Worm (Caenorhabditis elegans): ENCODE measurements around the gene tsp-11.

The tsp-11 gene

DNA sequence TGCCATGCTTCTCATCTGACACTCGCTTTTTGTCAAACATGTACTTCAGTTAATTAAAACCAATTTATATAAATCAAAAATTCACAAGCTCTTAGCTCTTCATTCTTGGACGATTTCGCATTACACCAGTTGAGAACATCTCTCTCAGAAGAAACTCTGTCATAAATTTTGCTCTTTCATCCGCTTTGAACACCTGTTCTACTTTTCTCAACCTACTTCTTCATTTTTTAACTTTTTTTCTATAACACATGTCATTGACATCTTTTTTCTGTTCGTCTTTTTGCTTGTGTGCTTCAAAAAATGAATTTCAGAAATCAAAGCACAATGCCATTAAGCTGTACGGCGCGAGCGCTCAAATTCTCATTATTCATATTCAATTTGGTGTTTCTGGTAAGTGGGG is at the start of gene tsp-11:
tsp-11 (plus strand) TSS at position 301 of the 400 bp plus-strand sequence.
- no peak for TF ChIP-seq med-1 (GFP tag; optimal IDR thresholded peaks at IDR 0.05; ENCODE audit: insufficient read depth)
- no peak for TF ChIP-seq ztf-23 (GFP tag; IDR thresholded peaks at IDR 0.05)
- TF ChIP-seq ref-1 (GFP tag; conservative IDR thresholded peaks at IDR 0.05), result no peak
- no peak for TF ChIP-seq flt-1 (GFP tag; IDR thresholded peaks at IDR 0.05)
- no peak for TF ChIP-seq ztf-29 (GFP tag; IDR thresholded peaks at IDR 0.05)

DNA sequence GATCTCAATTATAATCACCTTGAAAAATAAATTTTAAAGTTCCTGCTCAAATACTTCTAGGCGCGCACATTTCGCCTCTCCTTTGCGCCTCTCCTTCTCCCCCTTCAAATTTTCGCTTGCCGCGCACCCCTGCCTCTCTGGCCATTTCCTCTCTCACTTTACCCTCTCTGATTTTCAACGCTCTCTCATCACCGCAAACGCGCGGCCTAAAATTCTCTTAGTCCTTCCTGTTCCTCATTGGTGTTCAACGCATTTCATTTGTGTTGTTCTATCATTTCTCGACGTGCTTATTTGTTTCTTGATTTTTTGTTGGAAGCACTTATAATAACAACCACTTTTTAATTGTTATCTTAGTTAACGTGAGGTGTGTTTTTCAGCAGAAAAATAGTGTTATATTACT is 49.1 kb upstream of the tsp-11 start, which contains the start of gene C25A11.2:
C25A11.2 (plus strand) TSS at position 238 of the 400 bp plus-strand sequence.
- TF ChIP-seq tab-1 (GFP tag; IDR thresholded peaks at IDR 0.05) (no peak; the same call in 1 of the 2 replicates), ztf-23 (GFP tag; IDR thresholded peaks at IDR 0.05) (0 out of 2 replicates have a peak, but pooled peaks have one; percentile 41), ztf-29 (GFP tag; IDR thresholded peaks at IDR 0.05) (no peak), flt-1 (GFP tag; IDR thresholded peaks at IDR 0.05) (peak; percentile 46; the same call in 1 of the 2 replicates), klf-2 (GFP tag; conservative IDR thresholded peaks at IDR 0.05) (no peak), cog-1 (tag; optimal IDR thresholded peaks at IDR 0.05) (no peak), T22C8.4 (GFP tag; IDR thresholded peaks at IDR 0.05) (no peak), med-1 (GFP tag; optimal IDR thresholded peaks at IDR 0.05; ENCODE audit: insufficient read depth) (no peak)

DNA sequence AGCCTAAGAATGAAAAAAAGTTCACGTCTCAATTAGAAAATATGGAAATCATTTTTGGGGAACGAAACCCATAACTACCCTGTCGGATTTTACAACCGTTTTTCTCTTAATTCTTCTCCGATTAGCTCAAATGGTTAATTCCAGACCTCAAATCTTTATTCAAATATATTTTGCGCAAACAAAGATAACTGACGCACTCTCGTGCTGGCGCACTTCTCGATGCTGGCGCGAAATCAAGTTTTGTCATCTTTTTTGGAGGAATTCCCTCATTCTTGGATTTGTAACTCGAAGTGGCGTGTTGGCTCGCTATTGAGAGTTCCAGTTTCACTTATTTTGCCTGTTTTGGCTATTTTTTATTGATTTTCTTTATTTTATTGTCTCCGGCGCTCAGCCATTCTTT is 45.4 kb upstream of the tsp-11 start:
- no peak for TF ChIP-seq flt-1 (GFP tag; IDR thresholded peaks at IDR 0.05)
- TF ChIP-seq cog-1 (tag; optimal IDR thresholded peaks at IDR 0.05), result no peak
- TF ChIP-seq T22C8.4 (GFP tag; IDR thresholded peaks at IDR 0.05), result no peak
- TF ChIP-seq ztf-23 (GFP tag; IDR thresholded peaks at IDR 0.05), result no peak
- no peak for TF ChIP-seq ref-1 (GFP tag; conservative IDR thresholded peaks at IDR 0.05)
- TF ChIP-seq klf-2 (GFP tag; conservative IDR thresholded peaks at IDR 0.05), result no peak
- TF ChIP-seq tab-1 (GFP tag; IDR thresholded peaks at IDR 0.05), result no peak
- TF ChIP-seq med-1 (GFP tag; optimal IDR thresholded peaks at IDR 0.05; ENCODE audit: insufficient read depth), result no peak
- TF ChIP-seq ztf-29 (GFP tag; IDR thresholded peaks at IDR 0.05), result no peak

DNA sequence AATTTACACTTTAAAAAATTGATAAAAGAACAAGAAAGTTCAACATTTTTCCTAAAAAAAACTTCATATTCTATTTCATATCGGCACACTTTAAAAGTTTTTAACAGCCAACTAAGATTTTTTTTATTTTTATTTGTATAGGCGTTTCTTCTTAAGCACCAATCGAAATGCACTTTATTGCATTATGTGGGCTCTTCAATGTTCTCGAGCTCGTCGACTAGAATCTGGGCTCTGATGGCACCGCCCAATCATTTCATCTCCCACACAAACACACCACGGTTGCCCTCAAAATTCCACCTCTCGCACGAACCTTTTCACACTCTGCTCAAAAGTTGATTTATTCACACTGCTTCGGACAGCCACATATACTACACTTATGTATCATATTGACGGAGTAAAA is 25.6 kb upstream of the tsp-11 start, which contains the start of gene B0563.6:
B0563.6 (plus strand) TSS at position 301 of the 400 bp plus-strand sequence.
- no peak for TF ChIP-seq T22C8.4 (GFP tag; IDR thresholded peaks at IDR 0.05)
- TF ChIP-seq med-1 (GFP tag; optimal IDR thresholded peaks at IDR 0.05; ENCODE audit: insufficient read depth), result no peak
- TF ChIP-seq klf-2 (GFP tag; conservative IDR thresholded peaks at IDR 0.05), result no peak
- TF ChIP-seq tab-1 (GFP tag; IDR thresholded peaks at IDR 0.05), result no peak
- TF ChIP-seq ztf-29 (GFP tag; IDR thresholded peaks at IDR 0.05), result no peak
- no peak for TF ChIP-seq cog-1 (tag; optimal IDR thresholded peaks at IDR 0.05)

DNA sequence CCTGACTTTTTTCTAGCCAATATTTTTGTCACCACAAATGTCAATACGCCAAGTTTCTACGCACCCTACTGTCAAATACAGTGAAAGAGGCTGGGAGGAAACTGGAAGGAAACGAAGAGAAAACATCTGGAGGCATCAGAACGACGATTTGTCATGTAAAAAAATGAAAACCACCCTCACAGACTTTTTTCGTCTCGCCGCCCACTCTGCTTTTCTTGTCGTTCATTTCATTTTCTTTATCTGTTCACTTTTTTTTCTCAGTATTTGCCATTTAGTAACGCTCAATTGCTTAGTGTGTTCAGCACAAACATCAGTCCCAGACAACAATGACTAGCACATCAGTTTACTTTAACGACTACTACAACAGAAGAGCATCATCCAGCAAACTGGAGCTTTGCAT is 17.1 kb upstream of the tsp-11 start, which contains the start of gene B0563.5:
B0563.5 (plus strand) TSS at position 301 of the 400 bp plus-strand sequence.
- no peak for TF ChIP-seq flt-1 (GFP tag; IDR thresholded peaks at IDR 0.05)
- no peak for TF ChIP-seq klf-2 (GFP tag; conservative IDR thresholded peaks at IDR 0.05)
- TF ChIP-seq ref-1 (GFP tag; conservative IDR thresholded peaks at IDR 0.05), result no peak
- no peak for TF ChIP-seq ztf-29 (GFP tag; IDR thresholded peaks at IDR 0.05)
- TF ChIP-seq cog-1 (tag; optimal IDR thresholded peaks at IDR 0.05), result no peak
- no peak for TF ChIP-seq ztf-23 (GFP tag; IDR thresholded peaks at IDR 0.05)
- TF ChIP-seq tab-1 (GFP tag; IDR thresholded peaks at IDR 0.05), result no peak
- no peak for TF ChIP-seq T22C8.4 (GFP tag; IDR thresholded peaks at IDR 0.05)
- no peak for TF ChIP-seq med-1 (GFP tag; optimal IDR thresholded peaks at IDR 0.05; ENCODE audit: insufficient read depth)

DNA sequence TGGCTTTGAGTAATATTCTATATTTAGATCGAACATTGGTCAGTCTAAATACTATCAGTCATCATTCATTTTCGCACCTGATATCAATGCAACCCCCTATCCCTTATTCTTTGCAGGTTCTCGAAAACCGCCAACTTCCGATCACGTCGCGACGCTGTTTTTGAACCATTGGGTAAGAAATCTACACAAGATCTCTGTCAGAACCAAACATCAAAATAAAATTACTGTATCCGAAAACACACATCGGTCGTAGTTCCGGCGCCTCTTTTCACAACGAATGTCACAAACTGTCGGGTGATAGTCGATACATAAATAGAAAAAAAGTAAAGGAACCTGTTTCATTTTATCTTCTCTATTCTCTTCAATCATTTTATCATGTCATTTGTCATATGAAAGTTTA is 16.0 kb upstream of the tsp-11 start:
- TF ChIP-seq flt-1 (GFP tag; IDR thresholded peaks at IDR 0.05) (no peak), klf-2 (GFP tag; conservative IDR thresholded peaks at IDR 0.05) (no peak), ref-1 (GFP tag; conservative IDR thresholded peaks at IDR 0.05) (no peak), ztf-29 (GFP tag; IDR thresholded peaks at IDR 0.05) (no peak), ztf-23 (GFP tag; IDR thresholded peaks at IDR 0.05) (no peak), cog-1 (tag; optimal IDR thresholded peaks at IDR 0.05) (no peak), tab-1 (GFP tag; IDR thresholded peaks at IDR 0.05) (no peak), med-1 (GFP tag; optimal IDR thresholded peaks at IDR 0.05; ENCODE audit: insufficient read depth) (no peak), T22C8.4 (GFP tag; IDR thresholded peaks at IDR 0.05) (no peak)

DNA sequence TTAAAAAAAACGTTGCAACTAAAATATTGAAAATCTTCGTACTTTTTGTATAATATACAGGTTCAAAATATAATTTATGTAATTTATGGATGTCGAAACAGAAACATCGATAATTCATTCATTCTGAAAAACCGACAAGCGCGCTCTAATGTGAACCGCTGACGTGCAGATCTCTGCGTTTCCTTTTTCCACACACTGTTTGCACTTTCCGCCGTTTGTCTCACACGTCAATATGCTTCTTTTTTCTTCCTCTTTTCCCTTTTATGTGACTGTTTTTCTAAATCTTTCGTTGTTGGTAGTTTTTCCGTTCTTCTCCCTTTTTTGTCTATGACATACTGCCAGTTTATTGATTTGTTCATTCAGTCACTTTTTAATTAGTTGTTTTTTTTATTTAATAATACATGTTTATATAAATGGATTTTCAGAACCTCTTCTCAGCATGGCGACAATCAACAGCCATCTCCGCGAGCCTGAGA is 12.7 kb upstream of the tsp-11 start, which contains the start of gene tmbi-4:
tmbi-4 (plus strand) TSS at position 426 of the 476 bp plus-strand sequence.
- TF ChIP-seq cog-1 (tag; optimal IDR thresholded peaks at IDR 0.05) (no peak), ztf-23 (GFP tag; IDR thresholded peaks at IDR 0.05) (no peak), ref-1 (GFP tag; conservative IDR thresholded peaks at IDR 0.05) (no peak), med-1 (GFP tag; optimal IDR thresholded peaks at IDR 0.05; ENCODE audit: insufficient read depth) (no peak), flt-1 (GFP tag; IDR thresholded peaks at IDR 0.05) (no peak), tab-1 (GFP tag; IDR thresholded peaks at IDR 0.05) (no peak)

DNA sequence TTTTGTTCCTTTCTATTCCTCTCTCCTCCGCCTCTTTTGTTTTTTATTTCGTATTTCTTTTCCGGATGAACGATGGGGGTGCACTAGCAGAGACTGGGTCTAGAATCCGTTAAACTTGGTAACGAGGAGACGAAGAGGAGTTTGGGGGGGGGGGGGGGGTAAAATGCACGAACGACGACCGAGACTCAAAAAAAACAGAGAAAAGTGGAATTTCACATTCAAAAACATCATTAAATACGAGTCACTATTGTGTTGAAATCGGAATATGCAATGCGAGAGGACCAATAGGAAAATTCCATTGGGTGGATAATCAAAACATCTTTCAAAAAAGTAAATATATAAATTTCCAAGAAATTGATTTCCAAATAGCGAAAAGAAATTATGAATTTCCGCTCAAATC is 8.7 kb upstream of the tsp-11 start, which contains the start of gene B0563.7:
B0563.7 (minus strand) TSS at position 101 of the 400 bp plus-strand sequence.
- TF ChIP-seq ztf-29 (GFP tag; IDR thresholded peaks at IDR 0.05) (no peak), flt-1 (GFP tag; IDR thresholded peaks at IDR 0.05) (no peak), med-1 (GFP tag; optimal IDR thresholded peaks at IDR 0.05; ENCODE audit: insufficient read depth) (no peak), ztf-23 (GFP tag; IDR thresholded peaks at IDR 0.05) (no peak), cog-1 (tag; optimal IDR thresholded peaks at IDR 0.05) (no peak), T22C8.4 (GFP tag; IDR thresholded peaks at IDR 0.05) (no peak), ref-1 (GFP tag; conservative IDR thresholded peaks at IDR 0.05) (no peak), tab-1 (GFP tag; IDR thresholded peaks at IDR 0.05) (no peak), klf-2 (GFP tag; conservative IDR thresholded peaks at IDR 0.05) (no peak)

DNA sequence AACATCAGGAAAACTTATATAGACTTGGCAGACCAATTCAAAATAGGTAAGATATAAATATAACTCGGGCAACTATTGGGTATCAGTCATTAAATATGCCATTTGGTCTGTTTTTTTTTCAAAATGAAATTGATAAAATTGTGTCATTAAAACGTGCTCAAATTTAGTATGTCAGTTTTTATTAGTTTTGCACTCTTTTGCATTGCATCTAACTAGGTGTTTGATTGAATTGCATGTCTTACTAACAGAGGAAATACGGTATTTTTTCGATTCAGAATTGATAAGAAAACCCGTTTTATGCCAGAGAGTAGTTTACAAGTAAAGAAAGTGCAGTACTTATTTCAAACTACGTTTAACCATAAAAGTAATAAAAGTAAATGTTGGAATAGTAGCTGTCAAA is 7.2 kb upstream of the tsp-11 start:
- TF ChIP-seq T22C8.4 (GFP tag; IDR thresholded peaks at IDR 0.05), result no peak
- TF ChIP-seq cog-1 (tag; optimal IDR thresholded peaks at IDR 0.05), result no peak
- TF ChIP-seq ztf-23 (GFP tag; IDR thresholded peaks at IDR 0.05), result no peak
- no peak for TF ChIP-seq flt-1 (GFP tag; IDR thresholded peaks at IDR 0.05)
- TF ChIP-seq klf-2 (GFP tag; conservative IDR thresholded peaks at IDR 0.05), result no peak
- no peak for TF ChIP-seq med-1 (GFP tag; optimal IDR thresholded peaks at IDR 0.05; ENCODE audit: insufficient read depth)
- no peak for TF ChIP-seq tab-1 (GFP tag; IDR thresholded peaks at IDR 0.05)
- no peak for TF ChIP-seq ztf-29 (GFP tag; IDR thresholded peaks at IDR 0.05)
- no peak for TF ChIP-seq ref-1 (GFP tag; conservative IDR thresholded peaks at IDR 0.05)

Data from whole organism, midembryonic.